Worm (Caenorhabditis elegans) whole organism, L4/young adult: ENCODE measurements around the gene ZK721.3.

Experiments used
- W03F9.2 ChIP-seq: fragments of 150-350 bp; optimal IDR thresholded peaks from 2 replicates; lab custom pipeline; 2014; ENCODE audit warnings: missing biosample characterization, missing genetic modification characterization
- dao-5 ChIP-seq: sonication (generic microtip); optimal IDR thresholded peaks from 2 replicates; lab custom pipeline; 2016; ENCODE audit warnings: missing genotype, missing genetic modification characterization, moderate library complexity, missing compliant biosample characterization
- him-1 ChIP-seq: sonication (generic microtip); optimal IDR thresholded peaks from 2 replicates; lab custom pipeline; 2016; ENCODE audit warnings: missing genotype, missing genetic modification reagents, missing genetic modification characterization, missing compliant biosample characterization

DNA sequence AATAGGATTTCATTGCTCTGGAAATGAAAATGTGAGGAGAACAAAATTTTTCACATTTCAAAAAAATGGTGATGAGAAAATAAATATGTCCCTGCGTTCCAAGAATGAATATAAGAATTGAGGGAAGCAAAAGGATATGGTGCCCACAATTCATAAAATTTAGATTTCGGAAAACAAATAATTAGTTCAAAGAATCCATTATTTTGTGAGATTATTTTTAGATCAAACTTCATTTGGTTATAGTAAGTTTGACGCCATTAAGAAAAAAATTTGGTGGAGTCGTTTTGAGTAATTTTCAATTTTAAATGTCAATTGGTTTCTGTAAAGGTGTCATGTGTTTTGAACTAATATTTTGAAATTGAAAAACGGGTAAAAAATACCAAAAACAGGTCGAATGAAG is 16.0 kb downstream of the ZK721.3 start:
- TF ChIP-seq W03F9.2 (tag; lab: Kevin White, UChicago) (no peak), him-1 (tag; lab: Kevin White, UChicago) (no peak), dao-5 (tag; lab: Kevin White, UChicago) (no peak)
